Worm (Caenorhabditis elegans): ENCODE data around the gene F26H11.8.

- TF ChIP-seq pqm-1 (tag; optimal IDR thresholded peaks at IDR 0.05) (no peak), unc-30 (tag; optimal IDR thresholded peaks at IDR 0.05) (no peak), elt-2 (tag; optimal IDR thresholded peaks at IDR 0.05) (no peak), ceh-82 (tag; optimal IDR thresholded peaks at IDR 0.05) (no peak), hlh-17 (GFP tag; optimal IDR thresholded peaks at IDR 0.05; ENCODE audit: borderline replicate concordance) (no peak)
Observed at ce11 chrII:14428834-14429233, 40.5 kb downstream of the F26H11.8 start.

Measured in whole organism, L1 larva.